Worm (Caenorhabditis elegans) whole organism, late embryonic: ENCODE results near the gene nhr-154.

ENCODE experiments used
- C08G9.2 ChIP-seq: sonication (generic microtip); optimal IDR thresholded peaks from 2 replicates; lab custom pipeline; 2016; ENCODE audit warnings: mild to moderate bottlenecking, missing genetic modification characterization, moderate library complexity, missing compliant biosample characterization
- ahr-1 ChIP-seq: sonication (generic microtip); optimal IDR thresholded peaks from 2 replicates; lab custom pipeline; 2016; ENCODE audit warnings: missing genetic modification characterization, missing compliant biosample characterization
- ama-1 ChIP-seq: fragments of 150-350 bp; optimal IDR thresholded peaks from 2 replicates; lab custom pipeline; 2014
- fax-1 ChIP-seq: sonication (generic microtip); optimal IDR thresholded peaks from 2 replicates; lab custom pipeline; 2016; ENCODE audit warnings: missing genotype, missing genetic modification characterization, missing compliant biosample characterization
- hlh-6 ChIP-seq: sonication (generic microtip); optimal IDR thresholded peaks from 2 replicates; lab custom pipeline; 2016; ENCODE audit warnings: missing genotype, missing genetic modification characterization, missing compliant biosample characterization
- rnt-1 ChIP-seq: sonication (generic microtip); optimal IDR thresholded peaks from 2 replicates; lab custom pipeline; 2016; ENCODE audit warnings: missing genetic modification characterization, missing compliant biosample characterization
- ttx-3 ChIP-seq: sonication (generic microtip); optimal IDR thresholded peaks from 2 replicates; lab custom pipeline; 2016; ENCODE audit warnings: missing genetic modification reagents, missing genetic modification characterization, missing compliant biosample characterization

ce11 chrV:12111452-12111851 lies 10.4 kb downstream of the nhr-154 start, which contains the start of gene lhpp-1:
- no peak for TF ChIP-seq rnt-1 (tag; lab: Kevin White, UChicago)
- no peak for TF ChIP-seq ahr-1 (tag; lab: Kevin White, UChicago)
- TF ChIP-seq fax-1 (tag; lab: Kevin White, UChicago), result no peak
- TF ChIP-seq ama-1 (lab: Kevin White, UChicago), result no peak
- TF ChIP-seq C08G9.2 (tag; lab: Kevin White, UChicago), result no peak
- TF ChIP-seq ttx-3 (tag; lab: Kevin White, UChicago), result no peak
- TF ChIP-seq hlh-6 (tag; lab: Kevin White, UChicago), result no peak
